Worm (Caenorhabditis elegans) whole organism, late embryonic: ENCODE results near the gene nop-1.

ENCODE experiments used
- K02D7.2 ChIP-seq: sonication (generic microtip); optimal IDR thresholded peaks from 2 replicates; lab custom pipeline; 2017; ENCODE audit warnings: mild to moderate bottlenecking, missing genetic modification characterization, missing compliant biosample characterization
- ama-1 ChIP-seq: fragments of 150-350 bp; optimal IDR thresholded peaks from 2 replicates; lab custom pipeline; 2014
- ceh-19 ChIP-seq: fragments of 200-800 bp; sonication (Bioruptor generic); optimal IDR thresholded peaks from 2 replicates; lab custom pipeline; 2018; ENCODE audit warnings: mild to moderate bottlenecking, missing genetic modification characterization, missing compliant biosample characterization
- hlh-8 ChIP-seq: sonication (generic microtip); optimal IDR thresholded peaks from 2 replicates; lab custom pipeline; 2016; ENCODE audit warnings: missing genotype, missing genetic modification characterization, missing compliant biosample characterization
- madf-2 ChIP-seq: sonication (generic microtip); optimal IDR thresholded peaks from 2 replicates; lab custom pipeline; 2017; ENCODE audit warnings: missing genetic modification characterization, missing compliant biosample characterization
- nfya-1 ChIP-seq: sonication (generic microtip); optimal IDR thresholded peaks from 2 replicates; lab custom pipeline; 2017; ENCODE audit warnings: missing genetic modification characterization, mild to moderate bottlenecking, missing compliant biosample characterization, antibody characterized with exemption, moderate library complexity
- nhr-11 ChIP-seq: fragments of 150-350 bp; optimal IDR thresholded peaks from 2 replicates; lab custom pipeline; 2014; ENCODE audit warnings: missing biosample characterization, missing genetic modification characterization
- pag-3 ChIP-seq: sonication (generic microtip); optimal IDR thresholded peaks from 2 replicates; lab custom pipeline; 2016; ENCODE audit warnings: missing compliant biosample characterization, missing genetic modification characterization, borderline replicate concordance
- pha-4 ChIP-seq: fragments of 150-350 bp; optimal IDR thresholded peaks from 2 replicates; lab custom pipeline; 2018; ENCODE audit warnings: missing biosample characterization, missing genetic modification reagents, missing genetic modification characterization
- sox-4 ChIP-seq: sonication (generic microtip); optimal IDR thresholded peaks from 2 replicates; lab custom pipeline; 2017; ENCODE audit warnings: mild to moderate bottlenecking, missing genetic modification characterization, inconsistent platforms, missing compliant biosample characterization
- unc-86 ChIP-seq: sonication (generic microtip); optimal IDR thresholded peaks from 2 replicates; lab custom pipeline; 2016; ENCODE audit warnings: missing genetic modification characterization, missing compliant biosample characterization

DNA sequence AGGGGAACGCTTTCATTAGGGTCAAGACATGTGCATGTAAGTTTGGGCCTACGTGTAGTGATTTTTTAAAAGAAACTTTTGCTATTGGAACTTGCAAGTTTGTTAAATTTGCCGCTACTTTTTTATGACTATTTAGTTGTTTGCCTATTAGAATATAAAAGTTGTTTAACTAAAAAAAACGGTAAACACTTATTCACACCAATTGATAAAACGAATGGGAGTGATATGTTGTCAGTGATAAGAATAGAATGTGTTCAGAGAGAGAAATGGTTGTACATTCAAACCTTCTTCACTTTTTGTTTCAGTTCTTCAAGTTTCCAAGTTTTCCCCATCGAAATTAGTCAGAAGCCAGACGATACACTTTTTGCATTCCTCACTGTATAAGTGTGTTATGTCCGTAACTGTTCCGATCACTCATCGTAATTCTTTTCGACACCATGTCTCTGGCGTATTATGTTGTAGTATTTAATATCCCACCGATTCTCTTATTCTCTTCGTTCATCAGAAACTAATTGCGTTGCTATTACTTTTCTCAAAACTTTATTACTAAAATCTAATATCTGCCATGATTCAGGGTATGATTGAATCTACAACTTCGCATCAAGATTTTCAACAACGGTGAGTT is 7.4 kb downstream of the nop-1 start, which contains the start of gene dct-6:
- TF ChIP-seq ceh-19 (GFP tag; lab: Kevin White, UChicago): no peak
- TF ChIP-seq unc-86: no peak
- TF ChIP-seq ama-1 (lab: Kevin White, UChicago): no peak
- TF ChIP-seq K02D7.2 (tag; lab: Kevin White, UChicago): no peak
- TF ChIP-seq nhr-11: no peak
- TF ChIP-seq pag-3 (tag; lab: Kevin White, UChicago): no peak
- no peak for TF ChIP-seq pha-4
- no peak for TF ChIP-seq nfya-1 (tag; lab: Kevin White, UChicago)
- TF ChIP-seq sox-4 (tag; lab: Kevin White, UChicago): no peak
- no peak for TF ChIP-seq madf-2 (tag; lab: Kevin White, UChicago)
- no peak for TF ChIP-seq hlh-8 (tag; lab: Kevin White, UChicago)
